Fruit fly (Drosophila melanogaster): ENCODE data around the gene puf.

DNA sequence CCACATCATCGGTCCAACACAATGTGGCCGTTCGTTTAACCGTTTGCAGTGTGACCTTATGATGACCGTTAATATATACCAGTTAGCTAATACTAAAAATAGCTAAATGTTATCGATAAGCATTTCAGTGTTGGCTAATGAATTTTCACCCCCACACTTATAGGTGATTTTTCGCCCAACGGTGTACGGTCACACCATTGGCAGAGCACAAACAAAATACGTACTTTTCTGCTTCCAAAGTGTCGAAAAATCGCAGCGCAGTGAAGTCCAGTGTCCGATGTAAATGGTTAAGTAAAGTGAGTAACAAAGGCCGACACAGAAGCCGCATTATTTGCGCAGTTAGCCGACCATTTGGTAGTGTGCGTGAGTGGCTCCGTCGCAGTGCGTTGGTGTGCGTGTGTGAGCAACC, 24.3 kb downstream of the puf start, which contains the start of the genes Syx18 and atl:
- TF ChIP-seq h (GFP tag; optimal IDR thresholded peaks at IDR 0.05) = peak; percentile 72
- TF ChIP-seq Dif (GFP tag; optimal IDR thresholded peaks at IDR 0.05; ENCODE audit: partially characterized antibody) = no peak
- TF ChIP-seq jim (GFP tag; optimal IDR thresholded peaks at IDR 0.05) = no peak
- no peak for TF ChIP-seq psq (GFP tag; optimal IDR thresholded peaks at IDR 0.05)
- TF ChIP-seq Dfd (GFP tag; optimal IDR thresholded peaks at IDR 0.05) = no peak
- no peak for TF ChIP-seq pan (optimal IDR thresholded peaks at IDR 0.05)
- no peak for TF ChIP-seq N (GFP tag; optimal IDR thresholded peaks at IDR 0.05)

Data from whole organism, wandering third instar larva.